Worm (Caenorhabditis elegans): ENCODE measurements around the gene F47D12.3.

- TF ChIP-seq zag-1 (tag; optimal IDR thresholded peaks at IDR 0.05) (no peak), mep-1 (tag; optimal IDR thresholded peaks at IDR 0.05) (no peak), ama-1 (optimal IDR thresholded peaks at IDR 0.05) (no peak), fkh-10 (GFP tag; optimal IDR thresholded peaks at IDR 0.05) (no peak), lin-39 (tag; optimal IDR thresholded peaks at IDR 0.05) (no peak), unc-62 (GFP tag; optimal IDR thresholded peaks at IDR 0.05 in 1 of 2) (no peak), unc-62 (tag; optimal IDR thresholded peaks at IDR 0.05) (no peak), nhr-11 (tag; optimal IDR thresholded peaks at IDR 0.05) (no peak)
These were observed 32.4 kb upstream of the F47D12.3 start, which contains the start of gene srg-6 for ce11 chrIII:6265911-6266310.

Measured in whole organism, L4 larva.